Worm (Caenorhabditis elegans): ENCODE measurements around the gene phy-2.

phy-2 gene

DNA sequence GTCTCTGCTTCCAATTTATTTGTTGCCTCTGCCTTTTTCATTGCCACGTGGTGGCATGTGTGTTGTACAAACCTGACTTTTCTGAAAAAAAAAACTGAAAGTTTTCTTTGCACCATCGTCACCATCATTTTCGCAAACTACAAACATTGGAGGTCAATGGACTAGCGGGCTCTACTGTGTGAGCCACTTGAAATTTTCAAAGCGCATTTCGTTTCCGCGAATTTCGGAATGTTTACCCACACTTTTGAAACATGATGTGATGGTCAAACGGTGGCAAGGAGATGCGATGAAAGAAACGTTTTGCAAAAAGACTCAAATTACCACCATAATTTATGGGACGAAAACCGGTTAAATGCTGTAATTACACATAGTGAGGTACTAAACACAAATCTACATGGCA is 7.9 kb downstream of the phy-2 start:
- TF ChIP-seq unc-55 (GFP tag; optimal IDR thresholded peaks at IDR 0.05) (no peak), madf-2 (tag; optimal IDR thresholded peaks at IDR 0.05) (no peak), fax-1 (tag; optimal IDR thresholded peaks at IDR 0.05) (no peak), syd-9 (tag; optimal IDR thresholded peaks at IDR 0.05) (no peak), pha-4 (tag; optimal IDR thresholded peaks at IDR 0.05) (no peak), nfya-1 (tag; optimal IDR thresholded peaks at IDR 0.05) (no peak), fkh-10 (GFP tag; optimal IDR thresholded peaks at IDR 0.05) (no peak), ceh-34 (tag; optimal IDR thresholded peaks at IDR 0.05) (no peak), nhr-11 (tag; optimal IDR thresholded peaks at IDR 0.05) (no peak), ceh-24 (tag; optimal IDR thresholded peaks at IDR 0.05) (no peak), ceh-18 (tag; optimal IDR thresholded peaks at IDR 0.05) (no peak), ceh-45 (GFP tag; IDR thresholded peaks at IDR 0.05) (no peak), lin-11 (tag; optimal IDR thresholded peaks at IDR 0.05) (no peak), F13H6.1 (tag; optimal IDR thresholded peaks at IDR 0.05) (no peak)

DNA sequence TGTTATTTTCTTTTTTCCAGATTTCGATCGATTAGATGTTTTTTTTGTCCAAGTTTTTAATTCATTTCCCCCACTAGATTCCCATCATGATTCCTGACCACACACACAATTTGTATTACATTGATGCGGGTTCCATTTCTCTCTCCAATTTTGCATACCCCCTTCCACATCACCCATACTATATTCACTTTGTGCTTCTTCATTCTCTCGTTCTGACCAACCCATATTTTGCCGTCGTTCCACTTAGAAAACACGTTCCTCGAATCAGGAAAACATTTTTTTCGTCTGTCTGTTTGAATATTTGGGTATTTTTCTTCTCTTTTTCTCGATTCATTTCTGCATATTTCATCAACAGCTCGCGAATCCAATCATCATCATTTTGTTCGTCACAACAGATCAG is 8.3 kb downstream of the phy-2 start:
- TF ChIP-seq ets-4 (tag; optimal IDR thresholded peaks at IDR 0.05) (no peak), pag-3 (tag; optimal IDR thresholded peaks at IDR 0.05; ENCODE audit: borderline replicate concordance) (no peak), mec-3 (tag; optimal IDR thresholded peaks at IDR 0.05; ENCODE audit: borderline replicate concordance) (no peak), ceh-45 (GFP tag; IDR thresholded peaks at IDR 0.05) (no peak), ceh-2 (tag; optimal IDR thresholded peaks at IDR 0.05) (no peak), tbx-7 (tag; optimal IDR thresholded peaks at IDR 0.05) (no peak), sox-2 (GFP tag; IDR thresholded peaks at IDR 0.05) (no peak), ztf-16 (tag; optimal IDR thresholded peaks at IDR 0.05) (no peak), ceh-30 (tag; optimal IDR thresholded peaks at IDR 0.05) (no peak), madf-2 (tag; optimal IDR thresholded peaks at IDR 0.05) (no peak), odd-2 (tag; optimal IDR thresholded peaks at IDR 0.05) (no peak), pha-2 (tag; optimal IDR thresholded peaks at IDR 0.05) (no peak), unc-3 (GFP tag; conservative IDR thresholded peaks at IDR 0.05) (no peak), unc-3 (tag; optimal IDR thresholded peaks at IDR 0.05) (no peak)

DNA sequence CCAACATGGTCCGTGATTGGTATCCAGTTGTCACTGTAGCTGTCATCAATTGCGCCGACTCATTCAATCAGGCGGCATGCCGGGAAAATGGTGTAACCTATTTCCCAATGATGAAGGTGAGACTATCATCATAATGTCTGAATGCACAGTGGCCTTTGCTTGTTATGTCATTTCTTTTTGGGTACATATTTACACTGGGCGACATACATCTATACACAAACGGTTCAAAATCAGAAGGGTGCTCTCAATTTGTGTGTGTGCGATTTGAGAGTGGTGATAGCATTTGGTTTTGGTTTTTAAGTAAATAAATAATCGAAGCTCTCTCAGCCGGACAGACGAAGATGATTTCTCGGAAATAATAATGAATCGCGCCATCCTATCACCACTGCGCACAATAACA is 11.8 kb downstream of the phy-2 start:
- TF ChIP-seq pha-4 (tag; optimal IDR thresholded peaks at IDR 0.05): no peak
- no peak for TF ChIP-seq ahr-1 (tag; optimal IDR thresholded peaks at IDR 0.05)
- no peak for TF ChIP-seq ztf-16 (tag; optimal IDR thresholded peaks at IDR 0.05)
- no peak for TF ChIP-seq ceh-2 (tag; optimal IDR thresholded peaks at IDR 0.05)
- no peak for TF ChIP-seq eyg-1 (tag; optimal IDR thresholded peaks at IDR 0.05)
- no peak for TF ChIP-seq tbx-2 (tag; optimal IDR thresholded peaks at IDR 0.05)
- no peak for TF ChIP-seq ceh-24 (tag; optimal IDR thresholded peaks at IDR 0.05)
- TF ChIP-seq ceh-30 (tag; optimal IDR thresholded peaks at IDR 0.05): no peak
- no peak for TF ChIP-seq pag-3 (tag; optimal IDR thresholded peaks at IDR 0.05; ENCODE audit: borderline replicate concordance)
- TF ChIP-seq hlh-13 (GFP tag; optimal IDR thresholded peaks at IDR 0.05): no peak
- TF ChIP-seq nhr-232 (tag; optimal IDR thresholded peaks at IDR 0.05): no peak
- no peak for TF ChIP-seq sox-2 (GFP tag; IDR thresholded peaks at IDR 0.05)
- no peak for TF ChIP-seq dmd-4 (tag; optimal IDR thresholded peaks at IDR 0.05; ENCODE audit: borderline replicate concordance)
- TF ChIP-seq mec-3 (tag; optimal IDR thresholded peaks at IDR 0.05; ENCODE audit: borderline replicate concordance): no peak
- no peak for TF ChIP-seq npax-4 (tag; optimal IDR thresholded peaks at IDR 0.05)
- no peak for TF ChIP-seq ceh-34 (tag; optimal IDR thresholded peaks at IDR 0.05)
- no peak for TF ChIP-seq tbx-7 (tag; optimal IDR thresholded peaks at IDR 0.05)

DNA sequence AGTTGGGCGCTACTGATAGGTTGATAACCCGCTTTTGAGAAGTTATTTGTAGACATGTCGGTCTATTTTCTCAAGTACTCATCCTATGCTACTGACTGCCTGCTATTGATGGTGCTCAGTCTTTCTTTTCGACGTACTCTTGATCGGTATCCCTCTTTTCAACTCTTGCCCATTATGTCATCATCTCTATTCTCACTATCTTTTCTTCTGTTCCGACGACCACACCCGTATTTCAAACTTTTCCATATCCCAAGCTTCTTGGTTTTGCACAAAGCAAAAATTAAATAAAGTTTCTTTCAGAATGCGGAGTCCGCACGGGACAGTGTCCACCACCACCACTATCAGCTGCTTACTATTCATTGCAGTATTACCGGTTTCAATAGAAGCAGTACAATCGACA is 12.8 kb downstream of the phy-2 start, which contains the start of gene F35G2.1:
TSS of gene F35G2.1 (plus strand) at position 301 of the 400 bp plus-strand sequence.
- TF ChIP-seq che-1 (tag; optimal IDR thresholded peaks at IDR 0.05) (no peak), fkh-6 (tag; optimal IDR thresholded peaks at IDR 0.05) (no peak), nfya-1 (tag; optimal IDR thresholded peaks at IDR 0.05) (no peak), unc-86 (tag; optimal IDR thresholded peaks at IDR 0.05) (no peak), pha-2 (tag; optimal IDR thresholded peaks at IDR 0.05) (no peak)

Data from whole organism, late embryonic.